Fruit fly (Drosophila melanogaster): ENCODE results near the gene Npc2e.
A peak's percentile ranks its signal among the peaks of the same experiment; 100 is the strongest.

Gene Npc2e

dm6 chr3R:10097531-10098295, 44.6 kb downstream of the Npc2e start (continued):
- TF ChIP-seq Poxn (GFP tag; IDR thresholded peaks at IDR 0.05) = no peak
- TF ChIP-seq hb (GFP tag; IDR thresholded peaks at IDR 0.05; ENCODE audit: partially characterized antibody) = no peak
- no peak for TF ChIP-seq kni (GFP tag; optimal IDR thresholded peaks at IDR 0.05)
- peak; percentile 34; the same call in 1 of the 3 replicates for TF ChIP-seq CG14050 (GFP tag; IDR thresholded peaks at IDR 0.05)
- peak; percentile 78 for TF ChIP-seq CG10274 (GFP tag; optimal IDR thresholded peaks at IDR 0.05)
- peak; percentile 53 for TF ChIP-seq CG16863 (GFP tag; optimal IDR thresholded peaks at IDR 0.05)
- TF ChIP-seq insv (GFP tag; optimal IDR thresholded peaks at IDR 0.05) = no peak
- TF ChIP-seq Awh (GFP tag; IDR thresholded peaks at IDR 0.05) = no peak
- TF ChIP-seq Xbp1 (GFP tag; optimal IDR thresholded peaks at IDR 0.05) = peak; percentile 62
- TF ChIP-seq CG4617 (GFP tag; optimal IDR thresholded peaks at IDR 0.05; ENCODE audit: borderline replicate concordance) = peak; percentile 10
- TF ChIP-seq CG6791 (GFP tag; IDR thresholded peaks at IDR 0.05; ENCODE audit: partially characterized antibody) = no peak
- TF ChIP-seq Hr78 (GFP tag; optimal IDR thresholded peaks at IDR 0.05) = peak in 1 of 2 experiments; percentile 88
- no peak for TF ChIP-seq Nf-YA (GFP tag; IDR thresholded peaks at IDR 0.05)
- peak; percentile 69 for TF ChIP-seq mam (GFP tag; optimal IDR thresholded peaks at IDR 0.05)
- peak; percentile 16 for TF ChIP-seq CG8944 (GFP tag; optimal IDR thresholded peaks at IDR 0.05)
- peak; percentile 51; the same call in 1 of the 3 replicates for TF ChIP-seq ken (GFP tag; IDR thresholded peaks at IDR 0.05)
- TF ChIP-seq grau (tag; optimal IDR thresholded peaks at IDR 0.05) = peak; percentile 73
- no peak for TF ChIP-seq btn (GFP tag; optimal IDR thresholded peaks at IDR 0.05)
- no peak for TF ChIP-seq cato (GFP tag; optimal IDR thresholded peaks at IDR 0.05; ENCODE audit: borderline replicate concordance)
- TF ChIP-seq CG4820 (GFP tag; optimal IDR thresholded peaks at IDR 0.05) = peak; percentile 33
- no peak for TF ChIP-seq dati (GFP tag; IDR thresholded peaks at IDR 0.05)
- TF ChIP-seq CG13775 (GFP tag; optimal IDR thresholded peaks at IDR 0.05) = peak; percentile 45
- peak; percentile 69; the same call in 1 of the 3 replicates for TF ChIP-seq CG11456 (GFP tag; IDR thresholded peaks at IDR 0.05)
- TF ChIP-seq pum (GFP tag; optimal IDR thresholded peaks at IDR 0.05) = peak; percentile 50
- peak; percentile 59 for TF ChIP-seq CG18011 (GFP tag; optimal IDR thresholded peaks at IDR 0.05)
- no peak for TF ChIP-seq CTCF (GFP tag; optimal IDR thresholded peaks at IDR 0.05)
- peak; percentile 75 for TF ChIP-seq CG14014 (GFP tag; IDR thresholded peaks at IDR 0.05)
- TF ChIP-seq CG12299 (tag; optimal IDR thresholded peaks at IDR 0.05) = peak; percentile 32
- peak; percentile 53; the same call in 2 of the 3 replicates for TF ChIP-seq zfh1 (GFP tag; IDR thresholded peaks at IDR 0.05)
- TF ChIP-seq crol (GFP tag; IDR thresholded peaks at IDR 0.05) = no peak
- TF ChIP-seq chinmo (GFP tag; IDR thresholded peaks at IDR 0.05; ENCODE audit: partially characterized antibody) = peak; percentile 89; the same call in 3 of the 4 replicates
- 0 out of 2 replicates have a peak, but pooled peaks have one; percentile 13 for TF ChIP-seq bowl (GFP tag; IDR thresholded peaks at IDR 0.05)
- TF ChIP-seq HLH3B (GFP tag; IDR thresholded peaks at IDR 0.05) = 0 out of 2 replicates have a peak, but pooled peaks have one; percentile 24
- TF ChIP-seq Fer2 (tag; optimal IDR thresholded peaks at IDR 0.05) = peak; percentile 43
- TF ChIP-seq jumu (GFP tag; optimal IDR thresholded peaks at IDR 0.05) = peak; percentile 70
- peak; percentile 61 to 87 for TF ChIP-seq Pdp1 (GFP tag; optimal IDR thresholded peaks at IDR 0.05)
- TF ChIP-seq CG17361 (GFP tag; IDR thresholded peaks at IDR 0.05) = peak; percentile 60; the same call in 2 of the 3 replicates
- peak; percentile 73 for TF ChIP-seq CG7372 (GFP tag; IDR thresholded peaks at IDR 0.05)
- TF ChIP-seq pnt (GFP tag; optimal IDR thresholded peaks at IDR 0.05) = peak; percentile 62
- TF ChIP-seq sisA (GFP tag; IDR thresholded peaks at IDR 0.05) = peak; percentile 45; the same call in 1 of the 2 replicates
- TF ChIP-seq pan (optimal IDR thresholded peaks at IDR 0.05) = no peak
- TF ChIP-seq pan (GFP tag; optimal IDR thresholded peaks at IDR 0.05 in 1 of 2, IDR thresholded peaks at IDR 0.05 in 1 of 2) = peak in 1 of 2 experiments; percentile 48
- TF ChIP-seq CG42726 (GFP tag; IDR thresholded peaks at IDR 0.05; ENCODE audit: partially characterized antibody) = no peak
- peak; percentile 63 for TF ChIP-seq Dek (tag; optimal IDR thresholded peaks at IDR 0.05)
- 0 out of 2 replicates have a peak, but pooled peaks have one; percentile 25 for TF ChIP-seq CG11085 (GFP tag; IDR thresholded peaks at IDR 0.05)
- TF ChIP-seq mld (GFP tag; IDR thresholded peaks at IDR 0.05; ENCODE audit: partially characterized antibody) = no peak
- peak; percentile 58 for TF ChIP-seq Adf1 (GFP tag; IDR thresholded peaks at IDR 0.05)
- peak; percentile 61 for TF ChIP-seq NFAT (GFP tag; IDR thresholded peaks at IDR 0.05)
- TF ChIP-seq pb (GFP tag; optimal IDR thresholded peaks at IDR 0.05) = peak; percentile 31
